Worm (Caenorhabditis elegans): ENCODE measurements around the gene nspc-4.

The nspc-4 gene

ce11 chrX:8521614-8522013 is 16.5 kb downstream of the nspc-4 start, which contains the start of gene C03G5.14:
Gene C03G5.14 (plus strand): TSS chrX:8521914.
- no peak for TF ChIP-seq npax-4 (tag; optimal IDR thresholded peaks at IDR 0.05)
- TF ChIP-seq fkh-6 (tag; optimal IDR thresholded peaks at IDR 0.05) = no peak
- TF ChIP-seq C38D4.7 (GFP tag; optimal IDR thresholded peaks at IDR 0.05) = no peak
- TF ChIP-seq zip-5 (tag; optimal IDR thresholded peaks at IDR 0.05) = no peak
- TF ChIP-seq ceh-14 (tag; optimal IDR thresholded peaks at IDR 0.05) = no peak
- no peak for TF ChIP-seq ceh-30 (tag; optimal IDR thresholded peaks at IDR 0.05)
- TF ChIP-seq fkh-10 (GFP tag; optimal IDR thresholded peaks at IDR 0.05) = no peak
- no peak for TF ChIP-seq tbx-2 (tag; optimal IDR thresholded peaks at IDR 0.05)
- no peak for TF ChIP-seq ttx-3 (tag; optimal IDR thresholded peaks at IDR 0.05)
- no peak for TF ChIP-seq mec-3 (tag; optimal IDR thresholded peaks at IDR 0.05; ENCODE audit: borderline replicate concordance)
- TF ChIP-seq ceh-45 (GFP tag; IDR thresholded peaks at IDR 0.05) = no peak
- no peak for TF ChIP-seq elt-4 (tag; optimal IDR thresholded peaks at IDR 0.05)
- TF ChIP-seq pat-9 (tag; optimal IDR thresholded peaks at IDR 0.05) = no peak
- no peak for TF ChIP-seq C08G9.2 (tag; optimal IDR thresholded peaks at IDR 0.05)
- no peak for TF ChIP-seq sox-4 (tag; optimal IDR thresholded peaks at IDR 0.05)

- TF ChIP-seq rnt-1 (tag; optimal IDR thresholded peaks at IDR 0.05) (no peak), ceh-31 (tag; optimal IDR thresholded peaks at IDR 0.05) (no peak), ceh-22 (tag; optimal IDR thresholded peaks at IDR 0.05) (no peak), elt-4 (tag; optimal IDR thresholded peaks at IDR 0.05) (no peak), fkh-10 (GFP tag; optimal IDR thresholded peaks at IDR 0.05) (no peak), dve-1 (tag; optimal IDR thresholded peaks at IDR 0.05) (no peak), hlh-6 (tag; optimal IDR thresholded peaks at IDR 0.05) (no peak), ceh-45 (GFP tag; IDR thresholded peaks at IDR 0.05) (no peak), che-1 (tag; optimal IDR thresholded peaks at IDR 0.05) (no peak), ceh-19 (GFP tag; optimal IDR thresholded peaks at IDR 0.05) (no peak), elt-2 (tag; optimal IDR thresholded peaks at IDR 0.05) (no peak), fax-1 (tag; optimal IDR thresholded peaks at IDR 0.05) (no peak), hlh-15 (tag; optimal IDR thresholded peaks at IDR 0.05) (no peak), lin-11 (tag; optimal IDR thresholded peaks at IDR 0.05) (no peak), ref-2 (tag; optimal IDR thresholded peaks at IDR 0.05) (no peak)
Measured at ce11 chrX:8520402-8520801, 17.8 kb downstream of the nspc-4 start, which contains the start of gene H03E18.2. Gene H03E18.2 (minus strand): TSS chrX:8520502.

- TF ChIP-seq ceh-14 (tag; optimal IDR thresholded peaks at IDR 0.05) (no peak), ztf-16 (tag; optimal IDR thresholded peaks at IDR 0.05) (no peak), ceh-24 (tag; optimal IDR thresholded peaks at IDR 0.05) (no peak), hlh-13 (GFP tag; optimal IDR thresholded peaks at IDR 0.05) (no peak), ceh-45 (GFP tag; IDR thresholded peaks at IDR 0.05) (no peak), Y22D7AL.16 (tag; optimal IDR thresholded peaks at IDR 0.05) (no peak), eyg-1 (tag; optimal IDR thresholded peaks at IDR 0.05) (no peak), elt-4 (tag; optimal IDR thresholded peaks at IDR 0.05) (no peak), lim-6 (tag; optimal IDR thresholded peaks at IDR 0.05) (no peak), dmd-4 (tag; optimal IDR thresholded peaks at IDR 0.05; ENCODE audit: borderline replicate concordance) (no peak), fkh-6 (tag; optimal IDR thresholded peaks at IDR 0.05) (no peak), ceh-31 (tag; optimal IDR thresholded peaks at IDR 0.05) (no peak), unc-86 (tag; optimal IDR thresholded peaks at IDR 0.05) (no peak)
Measured at ce11 chrX:8509088-8509487, 29.1 kb downstream of the nspc-4 start.

- TF ChIP-seq F13H6.1 (tag; optimal IDR thresholded peaks at IDR 0.05) (no peak), ceh-48 (tag; optimal IDR thresholded peaks at IDR 0.05) (no peak), pha-2 (tag; optimal IDR thresholded peaks at IDR 0.05) (no peak), ref-2 (tag; optimal IDR thresholded peaks at IDR 0.05) (no peak), ets-4 (tag; optimal IDR thresholded peaks at IDR 0.05) (no peak), tbx-7 (tag; optimal IDR thresholded peaks at IDR 0.05) (no peak), ceh-34 (tag; optimal IDR thresholded peaks at IDR 0.05) (no peak)
Measured at ce11 chrX:8507576-8507975, 30.6 kb downstream of the nspc-4 start, which contains the start of gene H03E18.1. Gene H03E18.1 (plus strand): TSS chrX:8507876.

Data from whole organism, late embryonic.